Fruit fly (Drosophila melanogaster): ENCODE results near the gene CG14810.

- TF ChIP-seq pan (optimal IDR thresholded peaks at IDR 0.05) (no peak), Dll (optimal IDR thresholded peaks at IDR 0.05) (no peak), psq (optimal IDR thresholded peaks at IDR 0.05) (no peak)
Observed at dm6 chrX:1793793-1794358, 26.3 kb downstream of the CG14810 start.

All from whole organism.